Fruit fly (Drosophila melanogaster) whole organism: ENCODE measurements around the gene btsz.

Experiments
- CG8478 ChIP-seq: fragments of >200 bp; optimal IDR thresholded peaks from 2 replicates; lab custom pipeline; 2018; ENCODE audit warnings: inconsistent platforms
- Dll ChIP-seq: fragments of >200 bp; optimal IDR thresholded peaks from 2 replicates; lab custom pipeline; 2017
- EcR ChIP-seq, 2 experiments: fragments of >200 bp; optimal IDR thresholded peaks; 2 replicates each; lab custom pipeline; 2017; ENCODE audit warnings: missing biosample characterization in 2 of 2, missing genetic modification characterization in 2 of 2, missing genetic modification reagents in 2 of 2
- pan ChIP-seq: fragments of >200 bp; optimal IDR thresholded peaks from 2 replicates; lab custom pipeline; 2017
- psq ChIP-seq: fragments of >200 bp; optimal IDR thresholded peaks from 2 replicates; lab custom pipeline; 2017
- usp ChIP-seq: fragments of >200 bp; optimal IDR thresholded peaks from 2 replicates; lab custom pipeline; 2017; ENCODE audit warnings: missing biosample characterization, missing genetic modification characterization, mixed read lengths

DNA sequence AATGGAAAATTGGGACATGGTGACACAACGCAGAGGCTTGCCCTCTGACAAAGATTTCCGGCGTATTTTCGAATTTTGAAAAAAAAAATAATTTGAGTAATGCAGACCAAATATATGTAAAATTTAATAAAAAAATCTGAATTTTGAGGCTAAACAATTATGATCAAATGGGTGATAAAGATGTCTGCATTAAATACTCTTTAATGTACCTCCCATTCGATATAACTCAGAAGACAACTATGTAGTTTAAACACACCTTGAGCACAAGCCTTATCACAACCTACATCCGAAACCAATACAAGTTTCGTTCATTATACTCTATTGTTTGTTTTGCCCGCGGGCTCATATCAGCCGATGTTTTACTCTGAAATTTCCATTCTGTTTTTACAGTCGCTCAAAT is 120.9 kb downstream of the btsz start, which contains the start of gene CG7362:
- no peak for TF ChIP-seq pan (lab: Kevin White, UChicago)
- no peak for TF ChIP-seq Dll (lab: Kevin White, UChicago)
- no peak for TF ChIP-seq CG8478
- no peak for TF ChIP-seq psq (lab: Kevin White, UChicago)
- no peak for TF ChIP-seq usp (GFP tag; lab: Kevin White, UChicago)
- TF ChIP-seq EcR (GFP tag; optimal IDR thresholded peaks at IDR 0.05; lab: Kevin White, UChicago): no peak
